Fruit fly (Drosophila melanogaster) whole organism, embryonic: ENCODE data around the gene tst.
A peak's percentile ranks its signal among the peaks of the same experiment; 100 is the strongest.

Experiments
- ATbp ChIP-seq: fragments of 200-800 bp; sonication (Bioruptor generic); optimal IDR thresholded peaks from 2 replicates; lab custom pipeline; 2017; ENCODE audit warnings: missing biosample characterization, mild to moderate bottlenecking, missing genetic modification characterization, missing genetic modification reagents
- CG10959 ChIP-seq: fragments of 200-800 bp; sonication (Bioruptor generic); IDR thresholded peaks from 2 replicates; pipeline ENCODE4 v1.3.6; 2022; ENCODE audit warnings: missing biosample characterization, missing genetic modification characterization
- CG15696 ChIP-seq: fragments of 200-800 bp; sonication (Bioruptor generic); optimal IDR thresholded peaks from 2 replicates; lab custom pipeline; 2019; ENCODE audit warnings: missing biosample characterization, mild to moderate bottlenecking, missing genetic modification characterization, moderate library complexity
- CG17568 ChIP-seq: fragments of 200-800 bp; sonication (Bioruptor generic); optimal IDR thresholded peaks from 2 replicates; lab custom pipeline; 2018; ENCODE audit warnings: missing biosample characterization, mild to moderate bottlenecking, missing genetic modification characterization, moderate library complexity
- CG17912 ChIP-seq: fragments of 200-800 bp; sonication (Bioruptor generic); optimal IDR thresholded peaks from 2 replicates; lab custom pipeline; 2018; ENCODE audit warnings: missing biosample characterization, mild to moderate bottlenecking, missing genetic modification characterization
- CG18011 ChIP-seq: fragments of 200-800 bp; sonication (Bioruptor generic); optimal IDR thresholded peaks from 2 replicates; lab custom pipeline; 2017; ENCODE audit warnings: missing biosample characterization, missing genetic modification characterization, mild to moderate bottlenecking, moderate library complexity, missing genotype
- CG1832 ChIP-seq: fragments of 200-800 bp; sonication (Bioruptor generic); optimal IDR thresholded peaks from 2 replicates; lab custom pipeline; 2017; ENCODE audit warnings: missing biosample characterization, mild to moderate bottlenecking, missing genetic modification characterization, inconsistent platforms
- CG30431 ChIP-seq: fragments of 200-800 bp; sonication (Bioruptor generic); optimal IDR thresholded peaks from 2 replicates; lab custom pipeline; 2017; ENCODE audit warnings: missing biosample characterization, missing genetic modification characterization
- CG33213 ChIP-seq: fragments of 200-800 bp; sonication (Bioruptor generic); optimal IDR thresholded peaks from 3 replicates; lab custom pipeline; 2016; ENCODE audit warnings: missing biosample characterization, missing genetic modification characterization
- CG4424 ChIP-seq: fragments of 200-800 bp; sonication (Bioruptor generic); optimal IDR thresholded peaks from 3 replicates; lab custom pipeline; 2016; ENCODE audit warnings: missing biosample characterization, missing genetic modification characterization
- CG6254 ChIP-seq: fragments of 200-800 bp; sonication (Bioruptor generic); optimal IDR thresholded peaks from 3 replicates; lab custom pipeline; 2017; ENCODE audit warnings: mild to moderate bottlenecking, missing biosample characterization, missing genetic modification reagents, missing genetic modification characterization
- CG6854 ChIP-seq: fragments of 200-800 bp; sonication (Bioruptor generic); optimal IDR thresholded peaks from 3 replicates; lab custom pipeline; 2017; ENCODE audit warnings: missing biosample characterization, mild to moderate bottlenecking, missing genetic modification characterization
- CG7271 ChIP-seq: fragments of 200-800 bp; sonication (Bioruptor generic); optimal IDR thresholded peaks from 2 replicates; lab custom pipeline; 2018; ENCODE audit warnings: missing biosample characterization, mild to moderate bottlenecking, missing genetic modification characterization, moderate library complexity
- CG7357 ChIP-seq: fragments of 200-800 bp; sonication (Bioruptor generic); IDR thresholded peaks from 3 replicates; pipeline ENCODE4 v1.3.6; 2022; ENCODE audit warnings: missing biosample characterization, missing genetic modification characterization
- CG8290 ChIP-seq, 3 experiments: fragments of 200-800 bp; sonication (Bioruptor generic); optimal IDR thresholded peaks; 2 replicates each; lab custom pipeline; 2016 to 2019; ENCODE audit warnings: missing biosample characterization in 3 of 3, missing genetic modification characterization in 3 of 3, mild to moderate bottlenecking in 2 of 3, moderate library complexity in 1 of 3
- CoRest ChIP-seq: fragments of 200-800 bp; sonication (Bioruptor generic); optimal IDR thresholded peaks from 3 replicates; lab custom pipeline; 2018; ENCODE audit warnings: missing biosample characterization, mild to moderate bottlenecking, missing genetic modification characterization, moderate library complexity
- D19B ChIP-seq: fragments of 200-800 bp; sonication (Bioruptor generic); optimal IDR thresholded peaks from 2 replicates; lab custom pipeline; 2017; ENCODE audit warnings: missing biosample characterization, mild to moderate bottlenecking, missing genetic modification characterization
- Dref ChIP-seq: fragments of 200-800 bp; sonication (Bioruptor generic); IDR thresholded peaks from 2 replicates; pipeline ENCODE4 v1.3.6; 2022; ENCODE audit warnings: missing biosample characterization, missing genetic modification characterization
- E2f2 ChIP-seq: fragments of 200-800 bp; sonication (Bioruptor generic); IDR thresholded peaks from 2 replicates; pipeline ENCODE4 v1.3.6; 2022; ENCODE audit warnings: missing biosample characterization, missing genetic modification characterization
- Eip74EF ChIP-seq, 2 experiments: fragments of 200-800 bp in 1 of 2; fragments of >200 bp in 1 of 2; sonication (Bioruptor generic) in 1 of 2; optimal IDR thresholded peaks; 2 replicates each; lab custom pipeline; 2017 to 2019; ENCODE audit warnings: missing biosample characterization in 2 of 2, missing genetic modification characterization in 2 of 2, mild to moderate bottlenecking in 1 of 2, moderate library complexity in 1 of 2
- Ets97D ChIP-seq: fragments of 200-800 bp; sonication (Bioruptor generic); optimal IDR thresholded peaks from 3 replicates; lab custom pipeline; 2016; ENCODE audit warnings: missing biosample characterization, missing genetic modification characterization
- HLHmδ ChIP-seq: fragments of 200-800 bp; sonication (Bioruptor generic); optimal IDR thresholded peaks from 2 replicates; lab custom pipeline; 2018; ENCODE audit warnings: missing biosample characterization, mild to moderate bottlenecking, missing genetic modification characterization, moderate library complexity
- Hmx ChIP-seq: fragments of 200-800 bp; sonication (Bioruptor generic); optimal IDR thresholded peaks from 2 replicates; lab custom pipeline; 2016; ENCODE audit warnings: missing biosample characterization, missing genetic modification characterization
- Myb ChIP-seq: fragments of 200-800 bp; sonication (Bioruptor generic); optimal IDR thresholded peaks from 2 replicates; lab custom pipeline; 2016; ENCODE audit warnings: missing biosample characterization, missing genetic modification characterization
- Neu2 ChIP-seq: fragments of 200-800 bp; sonication (Bioruptor generic); optimal IDR thresholded peaks from 3 replicates; lab custom pipeline; 2016; ENCODE audit warnings: missing biosample characterization, missing genetic modification characterization, borderline replicate concordance
- Nf-YC ChIP-seq: fragments of 200-800 bp; optimal IDR thresholded peaks from 3 replicates; lab custom pipeline; 2019; ENCODE audit warnings: missing biosample characterization, mild to moderate bottlenecking, missing genetic modification characterization, moderate library complexity
- ab ChIP-seq: fragments of 200-800 bp; sonication (Bioruptor generic); optimal IDR thresholded peaks from 2 replicates; lab custom pipeline; 2016; ENCODE audit warnings: missing biosample characterization, missing genetic modification characterization
- ato ChIP-seq: fragments of 200-800 bp; sonication (Bioruptor generic); IDR thresholded peaks from 2 replicates; pipeline ENCODE4 v1.3.6; 2022; ENCODE audit warnings: missing biosample characterization, missing genetic modification characterization; ENCODE audit not compliant: partially characterized antibody
- br ChIP-seq: fragments of >200 bp; optimal IDR thresholded peaks from 2 replicates; lab custom pipeline; 2017
- crp ChIP-seq, 2 experiments: fragments of 200-800 bp; sonication (Bioruptor generic); optimal IDR thresholded peaks; 2 replicates in 1 of 2; 3 replicates in 1 of 2; lab custom pipeline; 2017; ENCODE audit warnings: missing biosample characterization in 2 of 2, missing genetic modification characterization in 2 of 2, mild to moderate bottlenecking in 1 of 2, moderate library complexity in 1 of 2
- eyg ChIP-seq: fragments of 200-800 bp; sonication (Bioruptor generic); optimal IDR thresholded peaks from 3 replicates; lab custom pipeline; 2016; ENCODE audit warnings: missing biosample characterization, missing genetic modification characterization
- fru ChIP-seq: fragments of >200 bp; optimal IDR thresholded peaks from 2 replicates; lab custom pipeline; 2017
- gce ChIP-seq: fragments of 200-800 bp; sonication (Bioruptor generic); IDR thresholded peaks from 3 replicates; pipeline ENCODE4 v1.3.6; 2022; ENCODE audit warnings: missing biosample characterization, missing genetic modification characterization
- gcm2 ChIP-seq: fragments of 200-800 bp; sonication (Bioruptor generic); optimal IDR thresholded peaks from 2 replicates; lab custom pipeline; 2016; ENCODE audit warnings: missing biosample characterization, missing genetic modification characterization
- inv ChIP-seq: fragments of 200-800 bp; sonication (Bioruptor generic); IDR thresholded peaks from 2 replicates; pipeline ENCODE4 v1.3.6; 2022; ENCODE audit warnings: missing biosample characterization, missing genetic modification characterization; ENCODE audit not compliant: partially characterized antibody
- mirr ChIP-seq: fragments of 200-800 bp; sonication (Bioruptor generic); optimal IDR thresholded peaks from 3 replicates; lab custom pipeline; 2018; ENCODE audit warnings: missing biosample characterization, mild to moderate bottlenecking, missing genetic modification characterization
- pan ChIP-seq, 4 experiments: fragments of >200 bp in 3 of 4; fragments of 200-800 bp in 1 of 4; sonication (Bioruptor generic) in 1 of 4; optimal IDR thresholded peaks in 3 of 4; IDR thresholded peaks in 1 of 4; 2 replicates each; pipeline versions ENCODE4 v1.3.6 to Lab custom; 2017 to 2022; ENCODE audit warnings: missing biosample characterization in 2 of 4, missing genetic modification characterization in 2 of 4, mixed read lengths in 1 of 4
- phol ChIP-seq: fragments of 200-800 bp; sonication (Bioruptor generic); optimal IDR thresholded peaks from 3 replicates; lab custom pipeline; 2018; ENCODE audit warnings: missing biosample characterization, mild to moderate bottlenecking, missing genetic modification characterization, moderate library complexity
- pnt ChIP-seq: fragments of 200-800 bp; sonication (Bioruptor generic); optimal IDR thresholded peaks from 3 replicates; lab custom pipeline; 2016; ENCODE audit warnings: missing biosample characterization, missing genetic modification characterization
- pros ChIP-seq: fragments of 200-800 bp; sonication (Bioruptor generic); optimal IDR thresholded peaks from 3 replicates; lab custom pipeline; 2019; ENCODE audit warnings: missing biosample characterization, mild to moderate bottlenecking, missing genetic modification characterization, moderate library complexity
- repo ChIP-seq: fragments of 200-800 bp; sonication (Bioruptor generic); optimal IDR thresholded peaks from 2 replicates; lab custom pipeline; 2016; ENCODE audit warnings: missing biosample characterization, missing genetic modification characterization
- scrt ChIP-seq: fragments of 200-800 bp; sonication (Bioruptor generic); optimal IDR thresholded peaks from 2 replicates; lab custom pipeline; 2018; ENCODE audit warnings: missing biosample characterization, mild to moderate bottlenecking, missing genetic modification characterization, moderate library complexity
- so ChIP-seq: fragments of 200-800 bp; sonication (Bioruptor generic); IDR thresholded peaks from 3 replicates; pipeline ENCODE4 v1.3.6; 2022; ENCODE audit warnings: missing biosample characterization, missing genetic modification characterization
- trh ChIP-seq: fragments of 200-800 bp; sonication (Bioruptor generic); optimal IDR thresholded peaks from 2 replicates; lab custom pipeline; 2016; ENCODE audit warnings: missing biosample characterization, missing genetic modification characterization
- unc-4 ChIP-seq: fragments of 200-800 bp; sonication (Bioruptor generic); IDR thresholded peaks from 2 replicates; pipeline ENCODE4 v1.3.6; 2022; ENCODE audit warnings: missing biosample characterization, missing genetic modification characterization; ENCODE audit not compliant: partially characterized antibody
- vfl ChIP-seq: fragments of 200-800 bp; sonication (Bioruptor generic); optimal IDR thresholded peaks from 2 replicates; lab custom pipeline; 2016; ENCODE audit warnings: missing biosample characterization, missing genetic modification characterization
- vnd ChIP-seq: fragments of 200-800 bp; sonication (Bioruptor generic); IDR thresholded peaks from 3 replicates; pipeline ENCODE4 v1.3.6; 2022; ENCODE audit warnings: missing biosample characterization, missing genetic modification characterization; ENCODE audit not compliant: partially characterized antibody
- zfh1 ChIP-seq: fragments of 200-800 bp; sonication (Bioruptor generic); IDR thresholded peaks from 3 replicates; pipeline ENCODE4 v1.3.6; 2022; ENCODE audit warnings: missing biosample characterization, missing genetic modification characterization

Gene tst

DNA sequence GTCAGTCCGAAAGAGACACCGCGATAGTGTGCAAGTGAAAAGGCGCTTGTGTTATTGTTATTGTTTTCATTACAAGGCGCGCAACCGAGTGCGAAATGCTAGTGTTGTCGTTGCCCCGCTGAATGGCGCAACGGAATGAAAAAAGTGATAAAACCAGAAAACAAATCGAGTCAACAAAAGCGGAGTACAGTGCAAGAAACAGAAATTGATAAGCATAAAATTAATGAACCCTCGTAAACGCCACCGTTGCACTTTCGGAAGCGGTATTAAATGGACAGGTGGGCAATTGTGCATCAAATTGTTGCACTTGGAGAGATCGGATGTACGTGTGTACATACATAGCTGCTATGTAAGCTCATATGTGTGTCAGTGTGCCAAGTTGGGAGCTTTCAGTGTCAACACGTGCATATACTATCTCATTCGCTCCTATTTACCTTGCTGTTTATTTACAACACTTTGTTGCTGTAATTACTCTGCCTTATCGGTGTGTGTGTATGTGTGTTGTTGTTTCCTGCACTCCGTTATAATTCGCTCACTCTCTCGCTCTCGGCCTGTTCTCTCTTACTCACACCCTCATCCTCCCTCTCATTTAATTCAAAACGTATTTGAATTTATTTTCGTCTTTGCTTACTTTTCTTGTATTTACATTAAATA, 49.2 kb downstream of the tst start (continued):
- TF ChIP-seq vfl (GFP tag; lab: Kevin White, UChicago), result no peak
- no peak for TF ChIP-seq CoRest
- peak; percentile 74 for TF ChIP-seq mirr (GFP tag; lab: Kevin White, UChicago)
- TF ChIP-seq CG30431 (GFP tag; lab: Kevin White, UChicago), result no peak
- TF ChIP-seq Dref, result no peak
- peak; percentile 70 for TF ChIP-seq CG4424 (GFP tag; lab: Kevin White, UChicago)
- TF ChIP-seq ato (GFP tag; lab: Robert Waterston, UW), result no peak
- no peak for TF ChIP-seq unc-4 (GFP tag; lab: Robert Waterston, UW)
- TF ChIP-seq phol (tag; lab: Kevin White, UChicago), result no peak
- peak; percentile 37; the same call in 1 of the 3 replicates for TF ChIP-seq so
- TF ChIP-seq ab (GFP tag; lab: Kevin White, UChicago), result no peak
- TF ChIP-seq eyg (GFP tag; lab: Kevin White, UChicago), result peak; percentile 75
- no peak for TF ChIP-seq scrt (GFP tag; lab: Kevin White, UChicago)
- no peak for TF ChIP-seq crp (GFP tag; optimal IDR thresholded peaks at IDR 0.05; lab: Kevin White, UChicago)
- TF ChIP-seq Nf-YC (tag; lab: Kevin White, UChicago), result no peak
- no peak for TF ChIP-seq CG18011 (GFP tag; lab: Kevin White, UChicago)
- no peak for TF ChIP-seq CG7357 (GFP tag; lab: Robert Waterston, UW)
- no peak for TF ChIP-seq pan (optimal IDR thresholded peaks at IDR 0.05; lab: Kevin White, UChicago)
- TF ChIP-seq pan (GFP tag; optimal IDR thresholded peaks at IDR 0.05 in 1 of 2, IDR thresholded peaks at IDR 0.05 in 1 of 2), result peak in 1 of 2 experiments; percentile 79
- peak; percentile 76 for TF ChIP-seq trh
- peak; percentile 48 for TF ChIP-seq CG17568 (GFP tag; lab: Kevin White, UChicago)
- TF ChIP-seq CG8290 (GFP tag; optimal IDR thresholded peaks at IDR 0.05; lab: Kevin White, UChicago), result peak; percentile 37
- TF ChIP-seq CG8290 (tag; optimal IDR thresholded peaks at IDR 0.05; lab: Kevin White, UChicago), result peak in 1 of 2 experiments; percentile 51
- no peak for TF ChIP-seq pros
- TF ChIP-seq Hmx (GFP tag; lab: Kevin White, UChicago), result no peak
- TF ChIP-seq CG6254 (GFP tag; lab: Kevin White, UChicago), result peak; percentile 71
- TF ChIP-seq HLHmδ, result peak; percentile 36
- no peak for TF ChIP-seq CG1832 (GFP tag; lab: Kevin White, UChicago)
- peak; percentile 85 for TF ChIP-seq repo (GFP tag; lab: Kevin White, UChicago)
- TF ChIP-seq fru (lab: Kevin White, UChicago), result no peak
- peak; percentile 22 for TF ChIP-seq Myb
- TF ChIP-seq inv, result no peak
- TF ChIP-seq Eip74EF (GFP tag; optimal IDR thresholded peaks at IDR 0.05; lab: Kevin White, UChicago), result no peak
- TF ChIP-seq CG6854 (GFP tag; lab: Kevin White, UChicago), result peak; percentile 41
- TF ChIP-seq ATbp (GFP tag; lab: Kevin White, UChicago), result peak; percentile 93
- peak; percentile 61 for TF ChIP-seq CG33213 (GFP tag; lab: Kevin White, UChicago)
- TF ChIP-seq pnt, result peak; percentile 60
- TF ChIP-seq gce (GFP tag; lab: Robert Waterston, UW), result peak; percentile 91
- TF ChIP-seq vnd (GFP tag; lab: Robert Waterston, UW), result no peak
- no peak for TF ChIP-seq Neu2
- no peak for TF ChIP-seq CG7271 (tag; lab: Kevin White, UChicago)
- no peak for TF ChIP-seq gcm2 (GFP tag; lab: Kevin White, UChicago)
- no peak for TF ChIP-seq br (lab: Kevin White, UChicago)
- TF ChIP-seq D19B (GFP tag; lab: Kevin White, UChicago), result no peak
- TF ChIP-seq CG15696 (tag; lab: Kevin White, UChicago), result no peak
- TF ChIP-seq CG17912 (GFP tag; lab: Kevin White, UChicago), result peak; percentile 32
- peak; percentile 16; the same call in 1 of the 2 replicates for TF ChIP-seq CG10959 (GFP tag; lab: Robert Waterston, UW)
- TF ChIP-seq Ets97D, result no peak
- TF ChIP-seq E2f2 (GFP tag; lab: Robert Waterston, UW), result peak; percentile 36; the same call in 1 of the 2 replicates
- TF ChIP-seq zfh1 (GFP tag; lab: Robert Waterston, UW), result peak; percentile 77
